Fruit fly (Drosophila melanogaster): ENCODE measurements around the gene Pdf.

- no peak for TF ChIP-seq psq (optimal IDR thresholded peaks at IDR 0.05)
- TF ChIP-seq CG8478 (optimal IDR thresholded peaks at IDR 0.05): no peak
- no peak for TF ChIP-seq Dll (optimal IDR thresholded peaks at IDR 0.05)
Observed at dm6 chr3R:26464370-26464769, 8.4 kb upstream of the Pdf start.

All from whole organism.